Fruit fly (Drosophila melanogaster): ENCODE results near the gene swm.

swm gene

dm6 chr2L:19453381-19453780 lies 39.7 kb upstream of the swm start, which contains the start of gene Top2:
Gene Top2, minus strand, starts transcription at chr2L:19453490.
- no peak for TF ChIP-seq nerfin-1 (tag; optimal IDR thresholded peaks at IDR 0.05)
- no peak for TF ChIP-seq CG31224 (GFP tag; IDR thresholded peaks at IDR 0.05)
- no peak for TF ChIP-seq D19B (GFP tag; optimal IDR thresholded peaks at IDR 0.05)
- TF ChIP-seq pita (GFP tag; optimal IDR thresholded peaks at IDR 0.05) = peak; percentile 95
- TF ChIP-seq ssp (GFP tag; IDR thresholded peaks at IDR 0.05) = peak; percentile 83
- peak; percentile 8 for TF ChIP-seq twi (tag; optimal IDR thresholded peaks at IDR 0.05)
- peak; percentile 82 for TF ChIP-seq Hmr (GFP tag; optimal IDR thresholded peaks at IDR 0.05)
- no peak for TF ChIP-seq CG15011 (GFP tag; optimal IDR thresholded peaks at IDR 0.05)
- peak; percentile 64 for TF ChIP-seq dm (GFP tag; optimal IDR thresholded peaks at IDR 0.05)
- peak; percentile 83 for TF ChIP-seq CG42726 (GFP tag; IDR thresholded peaks at IDR 0.05; ENCODE audit: partially characterized antibody)
- TF ChIP-seq CG17912 (GFP tag; optimal IDR thresholded peaks at IDR 0.05) = peak; percentile 16
- no peak for TF ChIP-seq CG17612 (GFP tag; IDR thresholded peaks at IDR 0.05)
- no peak for TF ChIP-seq CG1233 (GFP tag; optimal IDR thresholded peaks at IDR 0.05)
- no peak for TF ChIP-seq CG18764 (GFP tag; optimal IDR thresholded peaks at IDR 0.05)
- TF ChIP-seq CG10979 (tag; optimal IDR thresholded peaks at IDR 0.05) = no peak
- TF ChIP-seq kni (GFP tag; optimal IDR thresholded peaks at IDR 0.05) = no peak
- TF ChIP-seq CG1024 (GFP tag; IDR thresholded peaks at IDR 0.05) = no peak
- TF ChIP-seq CG7271 (tag; optimal IDR thresholded peaks at IDR 0.05) = peak; percentile 18
- peak; percentile 63 for TF ChIP-seq Rfx (GFP tag; IDR thresholded peaks at IDR 0.05)
- TF ChIP-seq H15 (GFP tag; IDR thresholded peaks at IDR 0.05) = no peak
- no peak for TF ChIP-seq CG6765 (GFP tag; optimal IDR thresholded peaks at IDR 0.05)
- peak; percentile 11 for TF ChIP-seq CG16815 (GFP tag; optimal IDR thresholded peaks at IDR 0.05)
- TF ChIP-seq CG4854 (GFP tag; optimal IDR thresholded peaks at IDR 0.05) = no peak
- TF ChIP-seq Lpt (GFP tag; optimal IDR thresholded peaks at IDR 0.05) = no peak
- TF ChIP-seq zen (tag; optimal IDR thresholded peaks at IDR 0.05) = peak; percentile 48
- no peak for TF ChIP-seq Ravus (GFP tag; IDR thresholded peaks at IDR 0.05)
- TF ChIP-seq CG18011 (GFP tag; optimal IDR thresholded peaks at IDR 0.05) = no peak
- TF ChIP-seq CG2199 (GFP tag; IDR thresholded peaks at IDR 0.05) = peak; percentile 79; the same call in 2 of the 3 replicates
- TF ChIP-seq rib (GFP tag; IDR thresholded peaks at IDR 0.05) = no peak
- TF ChIP-seq sc (optimal IDR thresholded peaks at IDR 0.05) = no peak
- no peak for TF ChIP-seq sc (GFP tag; optimal IDR thresholded peaks at IDR 0.05)
- TF ChIP-seq CG15696 (tag; optimal IDR thresholded peaks at IDR 0.05) = no peak
- TF ChIP-seq nom (GFP tag; optimal IDR thresholded peaks at IDR 0.05) = no peak
- no peak for TF ChIP-seq CG6689 (GFP tag; IDR thresholded peaks at IDR 0.05)
- no peak for TF ChIP-seq ATbp (GFP tag; optimal IDR thresholded peaks at IDR 0.05)
- no peak for TF ChIP-seq cg (GFP tag; optimal IDR thresholded peaks at IDR 0.05)
- TF ChIP-seq salm (tag; optimal IDR thresholded peaks at IDR 0.05) = no peak
- no peak for TF ChIP-seq CG11398 (GFP tag; optimal IDR thresholded peaks at IDR 0.05)
- peak in 1 of 2 experiments; percentile 53 for TF ChIP-seq insv (GFP tag; optimal IDR thresholded peaks at IDR 0.05)
- TF ChIP-seq mirr (GFP tag; optimal IDR thresholded peaks at IDR 0.05) = no peak
- peak; percentile 5 for TF ChIP-seq bigmax (GFP tag; optimal IDR thresholded peaks at IDR 0.05)
- TF ChIP-seq toy (GFP tag; IDR thresholded peaks at IDR 0.05) = no peak
- TF ChIP-seq oc (tag; optimal IDR thresholded peaks at IDR 0.05) = peak; percentile 22
- no peak for TF ChIP-seq kah (GFP tag; optimal IDR thresholded peaks at IDR 0.05)
- TF ChIP-seq CG1792 (GFP tag; optimal IDR thresholded peaks at IDR 0.05) = peak; percentile 45
- TF ChIP-seq her (GFP tag; optimal IDR thresholded peaks at IDR 0.05) = peak; percentile 73
- TF ChIP-seq CG10543 (GFP tag; optimal IDR thresholded peaks at IDR 0.05) = no peak
- TF ChIP-seq CG8924 (tag; optimal IDR thresholded peaks at IDR 0.05) = peak; percentile 27
- peak; percentile 83 for TF ChIP-seq unc-4 (GFP tag; IDR thresholded peaks at IDR 0.05; ENCODE audit: partially characterized antibody)
- peak; percentile 82 for TF ChIP-seq CG4617 (GFP tag; optimal IDR thresholded peaks at IDR 0.05; ENCODE audit: borderline replicate concordance)
- no peak for TF ChIP-seq aop (GFP tag; IDR thresholded peaks at IDR 0.05)

Measured in whole organism, embryonic.